Worm (Caenorhabditis elegans) whole organism, L2 larva: ENCODE results near the gene arrd-12.

Experiments
- C34F6.9 ChIP-seq: fragments of 150-350 bp; optimal IDR thresholded peaks from 2 replicates; lab custom pipeline; 2014; ENCODE audit warnings: missing biosample characterization, missing genetic modification characterization
- F13H6.1 ChIP-seq: sonication (generic microtip); optimal IDR thresholded peaks from 2 replicates; lab custom pipeline; 2016; ENCODE audit warnings: missing genetic modification characterization, missing compliant biosample characterization
- R02D3.7 ChIP-seq: fragments of 150-350 bp; optimal IDR thresholded peaks from 2 replicates; lab custom pipeline; 2014; ENCODE audit warnings: missing biosample characterization, missing genetic modification characterization
- Y55F3AM.14 ChIP-seq: fragments of 200-800 bp; sonication (Bioruptor generic); optimal IDR thresholded peaks from 2 replicates; lab custom pipeline; 2018; ENCODE audit warnings: mild to moderate bottlenecking, missing genetic modification characterization, missing compliant biosample characterization
- ZK546.5 ChIP-seq: sonication (generic microtip); optimal IDR thresholded peaks from 2 replicates; lab custom pipeline; 2017; ENCODE audit warnings: missing biosample characterization, missing genetic modification characterization
- aly-2 ChIP-seq: fragments of 150-350 bp; optimal IDR thresholded peaks from 2 replicates; lab custom pipeline; 2014; ENCODE audit warnings: missing biosample characterization, missing genetic modification characterization
- blmp-1 ChIP-seq: sonication (generic microtip); optimal IDR thresholded peaks from 2 replicates; lab custom pipeline; 2017; ENCODE audit warnings: missing genetic modification characterization, mild to moderate bottlenecking, missing compliant biosample characterization, antibody characterized with exemption, moderate library complexity; ENCODE audit not compliant: insufficient read depth
- ceh-16 ChIP-seq: fragments of 150-350 bp; optimal IDR thresholded peaks from 2 replicates; lab custom pipeline; 2014; ENCODE audit warnings: missing biosample characterization, missing genetic modification characterization
- ceh-82 ChIP-seq: fragments of 150-350 bp; optimal IDR thresholded peaks from 2 replicates; lab custom pipeline; 2014; ENCODE audit warnings: missing biosample characterization, missing genetic modification characterization
- crh-2 ChIP-seq: sonication (generic microtip); optimal IDR thresholded peaks from 2 replicates; lab custom pipeline; 2017; ENCODE audit warnings: missing biosample characterization, missing genetic modification characterization
- dmd-4 ChIP-seq: sonication (generic microtip); optimal IDR thresholded peaks from 2 replicates; lab custom pipeline; 2017; ENCODE audit warnings: missing biosample characterization, missing genetic modification characterization
- egl-27 ChIP-seq: sonication (generic microtip); optimal IDR thresholded peaks from 3 replicates; lab custom pipeline; 2017; ENCODE audit warnings: missing biosample characterization, missing genetic modification reagents, missing genetic modification characterization
- elt-1 ChIP-seq: fragments of 150-350 bp; optimal IDR thresholded peaks from 2 replicates; lab custom pipeline; 2014; ENCODE audit warnings: missing biosample characterization, missing genetic modification characterization
- elt-3 ChIP-seq: sonication (generic microtip); optimal IDR thresholded peaks from 2 replicates; lab custom pipeline; 2017; ENCODE audit warnings: missing biosample characterization, missing genetic modification characterization
- fos-1 ChIP-seq: fragments of 150-350 bp; optimal IDR thresholded peaks from 2 replicates; lab custom pipeline; 2014; ENCODE audit warnings: missing biosample characterization, missing genetic modification characterization
- gmeb-1 ChIP-seq: fragments of 150-350 bp; optimal IDR thresholded peaks from 2 replicates; lab custom pipeline; 2014; ENCODE audit warnings: missing biosample characterization, missing genetic modification characterization
- lin-13 ChIP-seq: fragments of 150-350 bp; optimal IDR thresholded peaks from 2 replicates; lab custom pipeline; 2014; ENCODE audit warnings: missing biosample characterization, missing genetic modification reagents, missing genetic modification characterization
- lin-39 ChIP-seq: fragments of 150-350 bp; optimal IDR thresholded peaks from 2 replicates; lab custom pipeline; 2014; ENCODE audit warnings: missing biosample characterization, missing genetic modification reagents, missing genetic modification characterization
- lsy-2 ChIP-seq, 2 experiments: fragments of 150-350 bp in 1 of 2; sonication (generic microtip) in 1 of 2; optimal IDR thresholded peaks; 2 replicates each; lab custom pipeline; 2014 to 2017; ENCODE audit warnings: missing biosample characterization in 2 of 2, missing genetic modification characterization in 2 of 2
- mdl-1 ChIP-seq, 2 experiments: fragments of 150-350 bp in 1 of 2; sonication (generic microtip) in 1 of 2; optimal IDR thresholded peaks; 2 replicates each; lab custom pipeline; 2017; ENCODE audit warnings: missing biosample characterization in 2 of 2, missing genetic modification characterization in 2 of 2
- nhr-10 ChIP-seq: sonication (generic microtip); optimal IDR thresholded peaks from 2 replicates; lab custom pipeline; 2017; ENCODE audit warnings: missing biosample characterization, missing genetic modification characterization
- nhr-11 ChIP-seq: fragments of 150-350 bp; optimal IDR thresholded peaks from 2 replicates; lab custom pipeline; 2014; ENCODE audit warnings: missing biosample characterization, missing genetic modification characterization
- nhr-129 ChIP-seq: fragments of 150-350 bp; optimal IDR thresholded peaks from 2 replicates; lab custom pipeline; 2014; ENCODE audit warnings: missing biosample characterization, missing genetic modification characterization
- nhr-237 ChIP-seq: fragments of 150-350 bp; optimal IDR thresholded peaks from 2 replicates; lab custom pipeline; 2014; ENCODE audit warnings: missing biosample characterization, missing genetic modification characterization
- nhr-25 ChIP-seq: fragments of 150-350 bp; sonication (generic microtip); optimal IDR thresholded peaks from 3 replicates; lab custom pipeline; 2014; ENCODE audit warnings: missing biosample characterization, missing genetic modification characterization
- nhr-6 ChIP-seq: fragments of 150-350 bp; optimal IDR thresholded peaks from 2 replicates; lab custom pipeline; 2014; ENCODE audit warnings: missing biosample characterization, missing genetic modification characterization
- nhr-77 ChIP-seq: fragments of 150-350 bp; optimal IDR thresholded peaks from 2 replicates; lab custom pipeline; 2014; ENCODE audit warnings: missing biosample characterization, missing genetic modification characterization
- peb-1 ChIP-seq: fragments of 150-350 bp; optimal IDR thresholded peaks from 2 replicates; lab custom pipeline; 2014; ENCODE audit warnings: missing biosample characterization, missing genetic modification characterization
- sem-4 ChIP-seq: fragments of 150-350 bp; optimal IDR thresholded peaks from 2 replicates; lab custom pipeline; 2014; ENCODE audit warnings: missing biosample characterization, missing genetic modification reagents, missing genetic modification characterization
- sma-3 ChIP-seq: sonication (generic microtip); optimal IDR thresholded peaks from 2 replicates; lab custom pipeline; 2016; ENCODE audit warnings: missing genetic modification reagents, missing genetic modification characterization, missing compliant biosample characterization
- sma-9 ChIP-seq, 2 experiments: fragments of 150-350 bp in 1 of 2; sonication (generic microtip) in 1 of 2; optimal IDR thresholded peaks; 2 replicates each; lab custom pipeline; 2014 to 2016; ENCODE audit warnings: missing genetic modification characterization in 2 of 2, mild to moderate bottlenecking in 1 of 2, missing biosample characterization in 1 of 2, missing compliant biosample characterization in 1 of 2, missing genetic modification reagents in 1 of 2, moderate library complexity in 1 of 2
- unc-39 ChIP-seq: fragments of 150-350 bp; optimal IDR thresholded peaks from 2 replicates; lab custom pipeline; 2014; ENCODE audit warnings: missing biosample characterization, missing genetic modification characterization
- unc-55 ChIP-seq: fragments of 150-350 bp; sonication (generic microtip); optimal IDR thresholded peaks from 3 replicates; lab custom pipeline; 2014; ENCODE audit warnings: missing biosample characterization, missing genetic modification reagents, missing genetic modification characterization
- unc-62 ChIP-seq: fragments of 150-350 bp; optimal IDR thresholded peaks from 2 replicates; lab custom pipeline; 2014; ENCODE audit warnings: missing biosample characterization, missing genetic modification reagents, missing genetic modification characterization
- zag-1 ChIP-seq: fragments of 150-350 bp; optimal IDR thresholded peaks from 2 replicates; lab custom pipeline; 2014; ENCODE audit warnings: missing biosample characterization, missing genetic modification characterization
- ztf-1 ChIP-seq: fragments of 200-800 bp; sonication (Bioruptor generic); conservative IDR thresholded peaks from 2 replicates; pipeline ENCODE4 v1.3.6; 2022; ENCODE audit warnings: missing genetic modification characterization, missing compliant biosample characterization
- ztf-11 ChIP-seq: sonication (generic microtip); optimal IDR thresholded peaks from 2 replicates; lab custom pipeline; 2017; ENCODE audit warnings: missing biosample characterization, missing genetic modification characterization

The arrd-12 gene

DNA sequence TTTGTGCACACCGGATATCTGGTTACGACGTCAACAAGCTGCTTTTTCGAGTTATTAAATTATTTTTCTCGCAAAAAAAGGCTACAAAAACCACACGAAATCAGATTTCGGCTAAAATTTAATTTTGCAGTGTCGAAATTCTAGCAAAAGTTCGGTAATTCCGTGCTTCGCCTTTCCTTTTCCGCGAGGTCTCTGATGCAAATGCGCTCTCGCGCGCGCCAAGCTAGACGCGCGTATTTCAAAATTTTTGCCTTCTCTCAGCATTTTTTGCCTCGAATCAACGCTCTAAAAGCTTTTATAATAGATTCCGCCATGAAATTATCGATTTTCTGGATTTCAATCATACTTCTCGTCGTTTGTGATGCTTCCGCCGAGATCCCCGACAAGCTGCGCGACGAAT is 43.3 kb upstream of the arrd-12 start, which contains the start of gene Y54G9A.5:
Gene Y54G9A.5, plus strand, starts transcription at position 245 of the 400 bp plus-strand sequence.
- TF ChIP-seq elt-1 (no peak), sem-4 (tag; lab: Kevin White, UChicago) (no peak)

ce11 chrII:13723754-13724153 is 42.3 kb upstream of the arrd-12 start:
- no peak for TF ChIP-seq unc-39 (tag; lab: Kevin White, UChicago)
- no peak for TF ChIP-seq ztf-1 (GFP tag; lab: Robert Waterston, UW)
- TF ChIP-seq aly-2 (tag; lab: Kevin White, UChicago), result no peak
- TF ChIP-seq F13H6.1 (tag; lab: Kevin White, UChicago), result no peak
- no peak for TF ChIP-seq sma-3
- TF ChIP-seq nhr-237 (tag; lab: Kevin White, UChicago), result no peak
- no peak for TF ChIP-seq lsy-2 (tag; optimal IDR thresholded peaks at IDR 0.05; lab: Kevin White, UChicago)
- no peak for TF ChIP-seq crh-2 (tag; lab: Kevin White, UChicago)
- no peak for TF ChIP-seq sem-4 (tag; lab: Kevin White, UChicago)
- no peak for TF ChIP-seq sma-9 (GFP tag; optimal IDR thresholded peaks at IDR 0.05; lab: Kevin White, UChicago)
- no peak for TF ChIP-seq sma-9 (tag; optimal IDR thresholded peaks at IDR 0.05; lab: Kevin White, UChicago)
- no peak for TF ChIP-seq unc-62 (GFP tag; lab: Kevin White, UChicago)
- TF ChIP-seq unc-55 (GFP tag; lab: Kevin White, UChicago), result no peak
- TF ChIP-seq nhr-25 (tag; lab: Kevin White, UChicago), result no peak
- no peak for TF ChIP-seq elt-3 (tag; lab: Kevin White, UChicago)
- no peak for TF ChIP-seq C34F6.9 (tag; lab: Kevin White, UChicago)
- no peak for TF ChIP-seq Y55F3AM.14 (GFP tag; lab: Kevin White, UChicago)
- no peak for TF ChIP-seq lin-13 (GFP tag; lab: Kevin White, UChicago)
- TF ChIP-seq ceh-82 (tag; lab: Kevin White, UChicago), result no peak
- TF ChIP-seq nhr-129 (tag; lab: Kevin White, UChicago), result no peak
- no peak for TF ChIP-seq mdl-1 (tag; optimal IDR thresholded peaks at IDR 0.05; lab: Kevin White, UChicago)

- TF ChIP-seq lsy-2 (tag; optimal IDR thresholded peaks at IDR 0.05; lab: Kevin White, UChicago), result peak in 1 of 2 experiments; percentile 13
- TF ChIP-seq elt-3 (tag; lab: Kevin White, UChicago), result no peak
- TF ChIP-seq gmeb-1 (tag; lab: Kevin White, UChicago), result peak; percentile 48
- peak; percentile 48 for TF ChIP-seq unc-55 (GFP tag; lab: Kevin White, UChicago)
Measured at ce11 chrII:13725793-13726192, 40.3 kb upstream of the arrd-12 start, which contains the start of the genes Y54G9A.7 and bub-3. Y54G9A.7 (minus strand) TSS chrII:13725799. bub-3 (plus strand) TSS chrII:13726062.

DNA sequence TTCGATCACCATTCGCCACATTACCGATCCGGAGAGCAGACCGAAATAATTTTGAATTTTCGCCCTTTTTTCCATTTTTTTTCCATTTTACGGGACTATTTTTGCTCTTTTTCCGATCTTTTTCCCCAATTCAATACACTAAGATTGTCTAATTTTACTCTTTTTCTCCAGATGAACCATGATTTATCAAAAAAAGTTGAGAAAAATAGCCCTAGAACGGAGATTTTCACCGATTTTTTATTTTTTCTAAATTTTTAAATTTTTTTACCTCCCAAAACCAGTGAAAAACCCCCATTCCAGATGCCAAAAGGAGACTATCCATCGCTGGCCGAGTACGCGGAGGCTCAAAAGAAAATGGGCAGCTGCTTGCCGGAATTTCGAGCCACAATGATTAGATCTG is 36.6 kb upstream of the arrd-12 start, which contains the start of gene Y54G9A.9:
Gene Y54G9A.9, plus strand, starts transcription at position 301 of the 400 bp plus-strand sequence.
- TF ChIP-seq fos-1 (tag; lab: Kevin White, UChicago) (no peak), nhr-77 (tag; lab: Kevin White, UChicago) (no peak), nhr-11 (tag; lab: Kevin White, UChicago) (no peak), dmd-4 (tag; lab: Kevin White, UChicago) (no peak), lin-13 (GFP tag; lab: Kevin White, UChicago) (no peak), unc-39 (tag; lab: Kevin White, UChicago) (no peak), peb-1 (tag; lab: Kevin White, UChicago) (no peak), mdl-1 (tag; optimal IDR thresholded peaks at IDR 0.05; lab: Kevin White, UChicago) (no peak), unc-62 (GFP tag; lab: Kevin White, UChicago) (no peak), nhr-25 (tag; lab: Kevin White, UChicago) (no peak), zag-1 (no peak), elt-1 (no peak), gmeb-1 (tag; lab: Kevin White, UChicago) (no peak), elt-3 (tag; lab: Kevin White, UChicago) (no peak), sma-3 (no peak), egl-27 (tag; lab: Kevin White, UChicago) (no peak), unc-55 (GFP tag; lab: Kevin White, UChicago) (no peak), lin-39 (no peak), C34F6.9 (tag; lab: Kevin White, UChicago) (no peak), ZK546.5 (tag; lab: Kevin White, UChicago) (no peak)
- TF ChIP-seq, all 48 proteins: peak for 0

DNA sequence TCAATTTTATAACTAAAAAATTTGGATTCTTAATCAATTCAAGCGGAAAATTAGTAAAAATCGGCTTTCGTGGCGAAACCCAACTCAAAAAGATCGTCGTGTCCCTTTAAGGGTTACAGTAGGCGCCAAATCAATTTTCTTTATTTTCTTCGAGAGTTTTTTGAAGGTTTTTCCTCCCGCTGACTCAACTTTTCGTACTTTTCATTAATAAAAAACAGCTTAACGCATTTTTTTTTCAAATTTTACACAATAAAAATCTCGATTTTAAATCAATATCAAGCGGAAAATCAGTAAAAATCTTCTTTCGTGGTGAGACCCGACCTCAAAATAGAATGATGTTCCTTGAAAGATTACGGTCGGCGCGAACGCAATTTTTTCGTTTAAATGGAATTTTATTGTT is 33.9 kb upstream of the arrd-12 start:
- TF ChIP-seq ceh-16 (tag; lab: Kevin White, UChicago), result no peak
- no peak for TF ChIP-seq nhr-6 (tag; lab: Kevin White, UChicago)
- TF ChIP-seq unc-39 (tag; lab: Kevin White, UChicago), result no peak
- TF ChIP-seq C34F6.9 (tag; lab: Kevin White, UChicago), result no peak
- no peak for TF ChIP-seq R02D3.7 (tag; lab: Kevin White, UChicago)
- no peak for TF ChIP-seq zag-1
- TF ChIP-seq ztf-11 (tag; lab: Kevin White, UChicago), result no peak
- TF ChIP-seq mdl-1 (tag; optimal IDR thresholded peaks at IDR 0.05; lab: Kevin White, UChicago), result no peak
- no peak for TF ChIP-seq nhr-10 (tag; lab: Kevin White, UChicago)
- TF ChIP-seq blmp-1 (tag; lab: Kevin White, UChicago), result no peak
